Fruit fly (Drosophila melanogaster) whole organism, adult: Measurements from ENCODE around the gene Mic26-27.
"Not testable (repeated sequence)": the region's sequence is repeated elsewhere in the genome, so short reads cannot be mapped to it uniquely, and the experiment has no call there.

Experiments used
- CG11617 ChIP-seq: fragments of 200-800 bp; sonication (Bioruptor generic); optimal IDR thresholded peaks from 2 replicates; lab custom pipeline; 2017; ENCODE audit warnings: mild to moderate bottlenecking, missing biosample characterization, missing genetic modification reagents, missing genetic modification characterization
- CG12768 ChIP-seq: fragments of 200-800 bp; sonication (Bioruptor generic); optimal IDR thresholded peaks from 2 replicates; lab custom pipeline; 2017; ENCODE audit warnings: missing biosample characterization, missing genetic modification characterization, mild to moderate bottlenecking, moderate library complexity, missing genetic modification reagents
- CG14711 ChIP-seq: fragments of 200-800 bp; sonication (Bioruptor generic); optimal IDR thresholded peaks from 2 replicates; lab custom pipeline; 2018; ENCODE audit warnings: missing biosample characterization, mild to moderate bottlenecking, missing genetic modification characterization, moderate library complexity
- CG1620 ChIP-seq: fragments of 200-800 bp; sonication (Bioruptor generic); optimal IDR thresholded peaks from 2 replicates; lab custom pipeline; 2016; ENCODE audit warnings: missing biosample characterization, missing genetic modification characterization
- CG33017 ChIP-seq: fragments of 200-800 bp; sonication (Bioruptor generic); optimal IDR thresholded peaks from 2 replicates; lab custom pipeline; 2018; ENCODE audit warnings: missing biosample characterization, mild to moderate bottlenecking, missing genetic modification characterization, moderate library complexity
- CG5204 ChIP-seq: fragments of 200-800 bp; sonication (Bioruptor generic); optimal IDR thresholded peaks from 2 replicates; lab custom pipeline; 2016; ENCODE audit warnings: missing biosample characterization, missing genetic modification characterization
- CG7045 ChIP-seq: fragments of 200-800 bp; sonication (Bioruptor generic); optimal IDR thresholded peaks from 2 replicates; lab custom pipeline; 2017; ENCODE audit warnings: missing biosample characterization, mild to moderate bottlenecking, missing genetic modification characterization
- CG7101 ChIP-seq: fragments of 200-800 bp; sonication (Bioruptor generic); optimal IDR thresholded peaks from 2 replicates; lab custom pipeline; 2018; ENCODE audit warnings: missing biosample characterization, mild to moderate bottlenecking, missing genetic modification characterization, moderate library complexity
- Clk ChIP-seq: fragments of 200-800 bp; sonication (Bioruptor generic); optimal IDR thresholded peaks from 2 replicates; lab custom pipeline; 2017; ENCODE audit warnings: missing biosample characterization, missing genetic modification characterization
- Crg-1 ChIP-seq: fragments of 200-800 bp; sonication (Bioruptor generic); optimal IDR thresholded peaks from 2 replicates; lab custom pipeline; 2016; ENCODE audit warnings: missing biosample characterization, missing genetic modification characterization
- Hr96 ChIP-seq: fragments of 200-800 bp; sonication (Bioruptor generic); optimal IDR thresholded peaks from 2 replicates; lab custom pipeline; 2016; ENCODE audit warnings: missing biosample characterization, missing genetic modification characterization
- Mnt ChIP-seq: fragments of 200-800 bp; sonication (Bioruptor generic); optimal IDR thresholded peaks from 2 replicates; lab custom pipeline; 2016; ENCODE audit warnings: missing biosample characterization, mild to moderate bottlenecking, missing genetic modification characterization
- bab1 ChIP-seq: fragments of 200-800 bp; sonication (Bioruptor generic); optimal IDR thresholded peaks from 3 replicates; lab custom pipeline; 2019; ENCODE audit warnings: missing biosample characterization, mild to moderate bottlenecking, missing genetic modification characterization, moderate library complexity
- cic ChIP-seq: fragments of 200-800 bp; sonication (Bioruptor generic); optimal IDR thresholded peaks from 2 replicates; lab custom pipeline; 2017; ENCODE audit warnings: missing biosample characterization, mild to moderate bottlenecking, missing genetic modification characterization, moderate library complexity
- cnc ChIP-seq, 2 experiments: fragments of >200 bp; optimal IDR thresholded peaks; 2 replicates each; lab custom pipeline; 2017
- kay ChIP-seq: fragments of 200-800 bp; sonication (Bioruptor generic); peaks from one replicate; lab custom pipeline; 2016; ENCODE audit warnings: missing biosample characterization, missing genetic modification characterization, borderline replicate concordance
- ovo ChIP-seq: fragments of 200-800 bp; sonication (Bioruptor generic); optimal IDR thresholded peaks from 2 replicates; lab custom pipeline; 2016; ENCODE audit warnings: missing biosample characterization, missing genetic modification characterization
- pad ChIP-seq: fragments of 200-800 bp; sonication (Bioruptor generic); optimal IDR thresholded peaks from 3 replicates; lab custom pipeline; 2017; ENCODE audit warnings: missing biosample characterization, missing genetic modification characterization, mild to moderate bottlenecking, moderate library complexity, missing genetic modification reagents
- tj ChIP-seq: fragments of 200-800 bp; sonication (Bioruptor generic); optimal IDR thresholded peaks from 3 replicates; lab custom pipeline; 2017; ENCODE audit warnings: missing biosample characterization, mild to moderate bottlenecking, missing genetic modification characterization, moderate library complexity
- toe ChIP-seq: fragments of 200-800 bp; sonication (Bioruptor generic); optimal IDR thresholded peaks from 2 replicates; lab custom pipeline; 2016; ENCODE audit warnings: missing biosample characterization, missing genetic modification characterization

The Mic26-27 gene

DNA sequence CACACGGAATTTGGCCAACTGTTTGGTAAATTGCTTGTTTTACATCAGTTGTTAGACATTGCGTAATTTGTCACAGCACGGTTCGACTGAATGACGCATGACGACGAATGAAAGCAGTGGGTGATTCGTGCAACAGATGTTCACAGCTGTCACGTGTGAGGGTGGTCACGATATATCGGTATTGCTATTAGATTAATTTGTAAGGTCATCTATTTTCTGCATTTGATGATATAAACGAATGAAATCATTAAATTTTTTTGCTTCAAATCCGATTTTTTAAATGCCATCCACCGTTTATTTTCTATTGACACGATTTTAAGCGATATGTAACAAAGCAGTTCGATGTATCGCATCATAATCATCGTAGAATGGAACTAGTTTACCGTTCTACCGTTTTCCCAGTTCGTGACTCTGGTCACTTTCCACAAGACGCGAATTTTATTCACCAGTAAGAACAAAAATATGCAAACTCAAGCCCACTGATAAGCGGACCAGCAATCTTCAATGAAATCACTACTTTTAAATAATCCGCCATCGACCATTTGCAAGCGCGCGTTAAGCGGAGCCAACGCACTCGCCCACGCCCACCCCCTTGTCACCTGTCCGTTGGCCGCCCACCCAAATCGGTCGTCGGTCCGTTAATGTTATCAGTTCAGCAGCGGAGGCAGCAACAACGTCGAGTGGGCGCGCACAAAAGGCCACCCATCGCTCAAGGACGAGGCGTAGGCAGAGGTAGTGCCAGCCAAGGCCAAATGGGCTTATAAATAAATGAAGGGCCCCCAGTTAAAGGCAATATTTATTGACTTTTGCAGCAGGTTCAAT, at the start of gene Mic26-27, which contains the start of gene CG5916:
Gene Mic26-27, minus strand, starts transcription at position 224 of the 822 bp plus-strand sequence.
Gene CG5916, plus strand, starts transcription at position 398 of the 822 bp plus-strand sequence.
- TF ChIP-seq CG1620 (GFP tag; lab: Kevin White, UChicago) = peak; percentile 73
- TF ChIP-seq kay (GFP tag; lab: Kevin White, UChicago) = no peak
- TF ChIP-seq bab1 (GFP tag; lab: Kevin White, UChicago) = peak; percentile 97
- peak; percentile 82 for TF ChIP-seq toe (GFP tag; lab: Kevin White, UChicago)
- no peak for TF ChIP-seq CG12768 (GFP tag; lab: Kevin White, UChicago)
- TF ChIP-seq CG7045 (GFP tag; lab: Kevin White, UChicago) = peak; percentile 13
- TF ChIP-seq Clk (GFP tag; lab: Kevin White, UChicago) = peak; percentile 66
- TF ChIP-seq pad (GFP tag; lab: Kevin White, UChicago) = peak; percentile 46
- peak; percentile 85 for TF ChIP-seq ovo (GFP tag; lab: Kevin White, UChicago)
- TF ChIP-seq CG11617 (GFP tag; lab: Kevin White, UChicago) = peak; percentile 79
- peak; percentile 71 for TF ChIP-seq tj (GFP tag; lab: Kevin White, UChicago)
- peak; percentile 71 for TF ChIP-seq Hr96 (GFP tag; lab: Kevin White, UChicago)
- TF ChIP-seq cic = no peak
- peak; percentile 18 for TF ChIP-seq CG7101 (tag; lab: Kevin White, UChicago)
- peak; percentile 32 for TF ChIP-seq CG14711 (tag; lab: Kevin White, UChicago)
- TF ChIP-seq CG5204 (GFP tag; lab: Kevin White, UChicago) = peak; percentile 29
- TF ChIP-seq Mnt (GFP tag; lab: Kevin White, UChicago) = peak; percentile 90
- TF ChIP-seq CG33017 (tag; lab: Kevin White, UChicago) = peak; percentile 22
- no peak for TF ChIP-seq cnc (optimal IDR thresholded peaks at IDR 0.05; lab: Kevin White, UChicago)
- TF ChIP-seq Crg-1 (GFP tag; lab: Kevin White, UChicago) = peak; percentile 17

DNA sequence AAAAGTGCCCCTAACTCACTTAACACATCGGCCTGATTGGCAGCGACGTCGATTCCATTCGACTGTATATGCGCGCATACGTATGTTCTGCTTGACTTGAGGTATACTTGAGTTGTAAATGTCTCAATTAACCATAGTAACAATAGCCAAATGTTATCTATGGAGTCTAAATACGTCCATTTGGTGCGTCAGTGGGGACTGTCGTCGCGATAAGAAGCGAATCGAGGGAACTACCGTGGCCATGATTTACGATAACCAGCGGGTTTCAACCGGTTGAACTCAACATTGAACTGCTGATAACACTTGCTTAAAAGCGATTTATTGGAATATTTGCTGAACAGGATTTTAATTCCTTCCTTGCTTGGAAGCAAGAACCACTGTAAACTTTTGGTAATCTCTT, 44.1 kb upstream of the Mic26-27 start:
- TF ChIP-seq CG33017 (tag; lab: Kevin White, UChicago) (no peak), tj (GFP tag; lab: Kevin White, UChicago) (peak; percentile 43), cic (peak; percentile 94)

DNA sequence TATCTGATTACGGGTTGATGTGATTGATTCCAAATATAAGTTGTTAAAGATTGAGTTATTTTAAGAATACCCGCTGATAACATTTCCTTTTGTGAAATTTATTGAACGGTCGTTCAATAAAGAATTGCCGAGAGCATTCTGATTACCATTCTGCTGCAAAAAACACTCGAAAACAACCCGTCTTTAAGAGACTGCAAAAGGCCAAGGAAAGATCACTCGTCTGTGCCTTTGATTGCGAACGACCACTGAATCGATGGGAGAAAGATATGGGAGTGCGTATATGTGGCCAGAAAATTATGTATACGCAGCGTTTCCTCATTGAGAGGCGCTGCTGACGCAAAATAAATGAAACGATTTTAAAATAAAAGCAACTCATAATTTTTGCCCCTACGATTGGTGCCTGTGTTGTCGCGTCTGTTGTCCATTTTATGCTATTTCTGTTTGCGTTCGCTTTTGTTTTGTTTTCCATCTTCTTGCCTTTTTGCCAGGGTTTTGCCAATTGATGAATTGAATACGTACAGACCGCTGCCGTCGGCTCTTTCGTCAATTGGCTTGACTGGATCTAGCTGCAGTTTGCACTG, 43.6 kb upstream of the Mic26-27 start:
- TF ChIP-seq Hr96 (GFP tag; lab: Kevin White, UChicago) (no peak), tj (GFP tag; lab: Kevin White, UChicago) (peak; percentile 85)

DNA sequence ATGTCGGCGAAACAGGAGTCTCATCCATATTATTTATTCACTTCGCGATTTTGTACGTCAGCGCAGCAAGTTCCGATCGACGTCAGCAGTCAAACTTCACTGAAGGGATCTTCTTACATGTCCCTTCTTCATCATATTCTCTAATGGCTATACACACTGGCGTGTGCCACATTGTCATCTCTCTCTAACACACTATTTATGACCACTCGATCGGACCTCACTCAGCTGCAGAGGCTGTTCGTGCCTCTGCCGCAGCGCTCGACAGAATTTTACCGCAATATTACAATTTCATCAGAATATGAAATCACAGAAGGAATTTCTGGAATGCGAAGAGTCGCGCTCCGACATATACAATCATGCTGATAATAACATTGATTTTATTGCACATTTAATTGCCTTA, 42.8 kb upstream of the Mic26-27 start, which contains the start of gene Bin1:
Gene Bin1, minus strand, starts transcription at position 101 of the 400 bp plus-strand sequence.
- not testable (repeated sequence) for TF ChIP-seq CG11617 (GFP tag; lab: Kevin White, UChicago); cnc (optimal IDR thresholded peaks at IDR 0.05; lab: Kevin White, UChicago); toe (GFP tag; lab: Kevin White, UChicago)

DNA sequence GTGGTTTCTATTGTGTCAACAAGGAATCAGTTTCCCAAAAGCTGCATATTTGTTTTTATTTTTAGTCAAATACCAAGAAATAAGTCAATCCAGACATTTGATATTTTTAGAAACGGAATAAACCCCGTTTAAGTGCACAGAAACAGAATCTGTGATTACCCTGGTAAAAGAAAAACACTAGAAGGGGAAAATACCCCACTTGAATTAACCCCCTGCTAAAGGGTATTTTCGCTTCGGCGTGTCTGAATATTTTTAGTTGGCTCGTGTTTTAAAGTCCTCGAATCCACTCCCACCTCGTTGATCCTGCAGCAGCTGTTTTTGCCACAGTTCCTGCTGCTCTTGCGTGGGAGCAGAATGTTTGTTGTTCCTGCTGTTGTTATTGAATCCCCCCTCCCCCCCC, 41.1 kb upstream of the Mic26-27 start:
- no peak for TF ChIP-seq CG11617 (GFP tag; lab: Kevin White, UChicago)
- TF ChIP-seq CG7101 (tag; lab: Kevin White, UChicago) = no peak
- no peak for TF ChIP-seq CG33017 (tag; lab: Kevin White, UChicago)
- TF ChIP-seq tj (GFP tag; lab: Kevin White, UChicago) = no peak
- no peak for TF ChIP-seq CG12768 (GFP tag; lab: Kevin White, UChicago)
- no peak for TF ChIP-seq CG7045 (GFP tag; lab: Kevin White, UChicago)
- TF ChIP-seq CG14711 (tag; lab: Kevin White, UChicago) = no peak
- no peak for TF ChIP-seq Hr96 (GFP tag; lab: Kevin White, UChicago)
- no peak for TF ChIP-seq toe (GFP tag; lab: Kevin White, UChicago)
- TF ChIP-seq kay (GFP tag; lab: Kevin White, UChicago) = no peak
- TF ChIP-seq cnc (optimal IDR thresholded peaks at IDR 0.05; lab: Kevin White, UChicago) = no peak
- TF ChIP-seq Crg-1 (GFP tag; lab: Kevin White, UChicago) = no peak
- no peak for TF ChIP-seq ovo (GFP tag; lab: Kevin White, UChicago)
- TF ChIP-seq CG5204 (GFP tag; lab: Kevin White, UChicago) = no peak
- TF ChIP-seq CG1620 (GFP tag; lab: Kevin White, UChicago) = no peak
